Worm (Caenorhabditis elegans): ENCODE measurements around the gene str-238.

str-238 gene

ce11 chrV:741820-742219 is 23.0 kb upstream of the str-238 start, which contains the start of gene C05E4.7:
Gene C05E4.7 (plus strand): TSS chrV:742120.
- TF ChIP-seq duxl-1 (tag; optimal IDR thresholded peaks at IDR 0.05; ENCODE audit: poor library complexity) (no peak), nhr-111 (GFP tag; optimal IDR thresholded peaks at IDR 0.05) (no peak), cey-2 (tag; optimal IDR thresholded peaks at IDR 0.05; ENCODE audit: borderline replicate concordance, insufficient read depth) (no peak), unc-39 (tag; optimal IDR thresholded peaks at IDR 0.05) (no peak), mdl-1 (tag; optimal IDR thresholded peaks at IDR 0.05) (no peak), nhr-11 (tag; optimal IDR thresholded peaks at IDR 0.05) (no peak), madf-5 (GFP tag; IDR thresholded peaks at IDR 0.05) (no peak), lin-15B (tag; optimal IDR thresholded peaks at IDR 0.05) (no peak)

- TF ChIP-seq Y5F2A.4 (GFP tag; optimal IDR thresholded peaks at IDR 0.05): no peak
- no peak for TF ChIP-seq mep-1 (tag; optimal IDR thresholded peaks at IDR 0.05)
- TF ChIP-seq tra-1 (GFP tag; IDR thresholded peaks at IDR 0.05): no peak
- no peak for TF ChIP-seq zag-1 (tag; optimal IDR thresholded peaks at IDR 0.05)
- no peak for TF ChIP-seq ztf-7 (tag; optimal IDR thresholded peaks at IDR 0.05)
- no peak for TF ChIP-seq nhr-6 (tag; optimal IDR thresholded peaks at IDR 0.05)
- TF ChIP-seq F44E2.7 (GFP tag; IDR thresholded peaks at IDR 0.05): no peak
- TF ChIP-seq zfp-2 (tag; optimal IDR thresholded peaks at IDR 0.05): no peak
- TF ChIP-seq dmd-9 (GFP tag; IDR thresholded peaks at IDR 0.05): no peak
- TF ChIP-seq T26A8.4 (GFP tag; IDR thresholded peaks at IDR 0.05): no peak
- TF ChIP-seq nhr-11 (tag; optimal IDR thresholded peaks at IDR 0.05): no peak
- no peak for TF ChIP-seq rbr-2 (tag; optimal IDR thresholded peaks at IDR 0.05)
- TF ChIP-seq fos-1 (tag; optimal IDR thresholded peaks at IDR 0.05): no peak
- no peak for TF ChIP-seq nhr-10 (tag; optimal IDR thresholded peaks at IDR 0.05)
- no peak for TF ChIP-seq aha-1 (tag)
- no peak for TF ChIP-seq ztf-11 (tag; optimal IDR thresholded peaks at IDR 0.05)
- TF ChIP-seq dve-1 (tag; optimal IDR thresholded peaks at IDR 0.05; ENCODE audit: insufficient read depth): no peak
- no peak for TF ChIP-seq php-3 (GFP tag; IDR thresholded peaks at IDR 0.05)
These were observed 21.5 kb upstream of the str-238 start, which contains the start of gene str-134 for ce11 chrV:743348-743747. Gene str-134 (plus strand): TSS chrV:743648.

ce11 chrV:748044-748443 is 16.8 kb upstream of the str-238 start, which contains the start of gene sri-4:
Gene sri-4 (plus strand): TSS chrV:748344.
- TF ChIP-seq egl-43 (GFP tag; IDR thresholded peaks at IDR 0.05) (no peak), F37D6.2 (tag; optimal IDR thresholded peaks at IDR 0.05) (no peak), nhr-76 (tag; optimal IDR thresholded peaks at IDR 0.05) (no peak), nhr-28 (tag; optimal IDR thresholded peaks at IDR 0.05) (no peak), snpc-4 (tag; optimal IDR thresholded peaks at IDR 0.05) (no peak), Y75B8A.6 (GFP tag; IDR thresholded peaks at IDR 0.05) (no peak), vab-7 (GFP tag; IDR thresholded peaks at IDR 0.05) (no peak), dve-1 (tag; optimal IDR thresholded peaks at IDR 0.05; ENCODE audit: insufficient read depth) (no peak), nhr-10 (tag; optimal IDR thresholded peaks at IDR 0.05) (no peak), unc-62 (GFP tag; optimal IDR thresholded peaks at IDR 0.05 in 1 of 2) (no peak), unc-62 (tag; optimal IDR thresholded peaks at IDR 0.05) (no peak), F10B5.3 (tag; optimal IDR thresholded peaks at IDR 0.05) (no peak), zfp-3 (GFP tag; conservative IDR thresholded peaks at IDR 0.05) (no peak)

- no peak for TF ChIP-seq F49E8.2 (tag; optimal IDR thresholded peaks at IDR 0.05; ENCODE audit: borderline replicate concordance)
- TF ChIP-seq nhr-102 (tag; optimal IDR thresholded peaks at IDR 0.05): no peak
These were observed 12.0 kb upstream of the str-238 start, which contains the start of the genes str-262 and srp-1 for ce11 chrV:752679-753333. Gene str-262 (minus strand): TSS chrV:752779. Gene srp-1 (plus strand): TSS chrV:753283.
